Fruit fly (Drosophila melanogaster): ENCODE data around the gene Mettl2.

- TF ChIP-seq CG8478 (optimal IDR thresholded peaks at IDR 0.05): no peak
- TF ChIP-seq Dll (optimal IDR thresholded peaks at IDR 0.05): no peak
- no peak for TF ChIP-seq pan (optimal IDR thresholded peaks at IDR 0.05)
- no peak for TF ChIP-seq usp (GFP tag; optimal IDR thresholded peaks at IDR 0.05)
- TF ChIP-seq EcR (GFP tag; optimal IDR thresholded peaks at IDR 0.05): no peak
- no peak for TF ChIP-seq psq (optimal IDR thresholded peaks at IDR 0.05)
Observed at dm6 chr3L:1679394-1679793, 40.4 kb upstream of the Mettl2 start.
